Worm (Caenorhabditis elegans) whole organism, L3 larva: ENCODE results near the gene skr-19.
A peak's percentile ranks its signal among the peaks of the same experiment; 100 is the strongest.

Source experiments
- R02D3.7 ChIP-seq: fragments of 150-350 bp; optimal IDR thresholded peaks from 2 replicates; lab custom pipeline; 2014; ENCODE audit warnings: missing biosample characterization, missing genetic modification characterization
- aly-2 ChIP-seq: fragments of 150-350 bp; optimal IDR thresholded peaks from 2 replicates; lab custom pipeline; 2014; ENCODE audit warnings: missing biosample characterization, missing genetic modification characterization
- ceh-16 ChIP-seq: sonication (generic microtip); optimal IDR thresholded peaks from 2 replicates; lab custom pipeline; 2017; ENCODE audit warnings: missing biosample characterization, missing genetic modification characterization
- ceh-82 ChIP-seq: fragments of 150-350 bp; optimal IDR thresholded peaks from 2 replicates; lab custom pipeline; 2014; ENCODE audit warnings: missing biosample characterization, missing genetic modification characterization
- ceh-9 ChIP-seq: sonication (generic microtip); optimal IDR thresholded peaks from 2 replicates; lab custom pipeline; 2018; ENCODE audit warnings: missing biosample characterization, missing genetic modification characterization
- egl-27 ChIP-seq: sonication (generic microtip); optimal IDR thresholded peaks from 4 replicates; lab custom pipeline; 2017; ENCODE audit warnings: missing biosample characterization, missing genetic modification reagents, missing genetic modification characterization
- elt-1 ChIP-seq: fragments of 150-350 bp; optimal IDR thresholded peaks from 2 replicates; lab custom pipeline; 2014; ENCODE audit warnings: missing biosample characterization, missing genetic modification characterization
- eor-1 ChIP-seq, 2 experiments: fragments of 150-350 bp; optimal IDR thresholded peaks; 2 replicates each; lab custom pipeline; 2014 to 2018; ENCODE audit warnings: missing biosample characterization in 2 of 2, missing genetic modification characterization in 2 of 2
- fkh-10 ChIP-seq: sonication (generic microtip); optimal IDR thresholded peaks from 2 replicates; lab custom pipeline; 2017; ENCODE audit warnings: missing biosample characterization, missing genetic modification reagents, missing genetic modification characterization
- hmg-11 ChIP-seq: sonication (generic microtip); optimal IDR thresholded peaks from 2 replicates; lab custom pipeline; 2016; ENCODE audit warnings: missing genetic modification characterization, missing compliant biosample characterization
- lin-15B ChIP-seq: fragments of 150-350 bp; optimal IDR thresholded peaks from 2 replicates; lab custom pipeline; 2014; ENCODE audit warnings: missing biosample characterization, missing genetic modification characterization
- lin-39 ChIP-seq: fragments of 150-350 bp; optimal IDR thresholded peaks from 2 replicates; lab custom pipeline; 2018; ENCODE audit warnings: missing biosample characterization, missing genetic modification reagents, missing genetic modification characterization
- mdl-1 ChIP-seq: fragments of 150-350 bp; optimal IDR thresholded peaks from 2 replicates; lab custom pipeline; 2014; ENCODE audit warnings: missing biosample characterization, missing genetic modification characterization
- nfya-1 ChIP-seq: sonication (generic microtip); optimal IDR thresholded peaks from 2 replicates; lab custom pipeline; 2017; ENCODE audit warnings: missing genetic modification characterization, mild to moderate bottlenecking, missing compliant biosample characterization, antibody characterized with exemption, moderate library complexity; ENCODE audit not compliant: insufficient read depth
- nhr-11 ChIP-seq: fragments of 150-350 bp; optimal IDR thresholded peaks from 2 replicates; lab custom pipeline; 2014; ENCODE audit warnings: missing biosample characterization, missing genetic modification characterization
- nhr-28 ChIP-seq: fragments of 150-350 bp; optimal IDR thresholded peaks from 2 replicates; lab custom pipeline; 2014; ENCODE audit warnings: missing biosample characterization, missing genetic modification characterization
- nhr-43 ChIP-seq: sonication (generic microtip); optimal IDR thresholded peaks from 2 replicates; lab custom pipeline; 2016; ENCODE audit warnings: mild to moderate bottlenecking, missing genetic modification characterization, missing compliant biosample characterization; ENCODE audit not compliant: poor library complexity, severe bottlenecking
- nhr-67 ChIP-seq: fragments of 150-350 bp; optimal IDR thresholded peaks from 2 replicates; lab custom pipeline; 2014; ENCODE audit warnings: missing biosample characterization, missing genetic modification characterization
- nhr-76 ChIP-seq: fragments of 150-350 bp; sonication (generic microtip); optimal IDR thresholded peaks from 5 replicates; lab custom pipeline; 2014; ENCODE audit warnings: missing biosample characterization, missing genetic modification characterization
- snpc-4 ChIP-seq: fragments of 150-350 bp; optimal IDR thresholded peaks from 2 replicates; lab custom pipeline; 2014; ENCODE audit warnings: missing biosample characterization, missing genetic modification characterization
- ztf-11 ChIP-seq: fragments of 150-350 bp; optimal IDR thresholded peaks from 2 replicates; lab custom pipeline; 2014; ENCODE audit warnings: missing biosample characterization, missing genetic modification characterization

The skr-19 gene

DNA sequence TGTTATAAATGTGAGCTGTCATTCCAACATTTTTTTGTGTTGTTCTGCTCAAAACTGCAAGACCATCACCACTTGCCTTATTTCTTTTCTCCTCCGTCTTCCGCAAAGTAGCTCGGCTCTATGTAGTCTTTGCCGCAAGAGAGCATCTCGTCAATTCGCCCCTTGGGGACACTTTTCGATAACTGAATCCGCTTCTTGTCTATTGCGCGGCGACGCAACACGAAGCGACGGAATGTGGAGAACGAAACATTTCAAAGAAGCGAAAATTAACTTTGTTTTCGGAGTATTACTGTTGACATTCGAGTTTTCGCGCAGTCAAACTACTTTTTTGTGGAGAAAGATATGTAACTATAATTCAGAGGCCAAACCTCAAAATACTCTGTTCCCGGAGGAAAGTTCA, 26.4 kb downstream of the skr-19 start:
- TF ChIP-seq lin-39 (tag; lab: Kevin White, UChicago) (peak; percentile 0), egl-27 (no peak), snpc-4 (tag; lab: Kevin White, UChicago) (no peak), nfya-1 (tag; lab: Kevin White, UChicago) (no peak), fkh-10 (peak; percentile 29), lin-15B (tag; lab: Kevin White, UChicago) (no peak)

DNA sequence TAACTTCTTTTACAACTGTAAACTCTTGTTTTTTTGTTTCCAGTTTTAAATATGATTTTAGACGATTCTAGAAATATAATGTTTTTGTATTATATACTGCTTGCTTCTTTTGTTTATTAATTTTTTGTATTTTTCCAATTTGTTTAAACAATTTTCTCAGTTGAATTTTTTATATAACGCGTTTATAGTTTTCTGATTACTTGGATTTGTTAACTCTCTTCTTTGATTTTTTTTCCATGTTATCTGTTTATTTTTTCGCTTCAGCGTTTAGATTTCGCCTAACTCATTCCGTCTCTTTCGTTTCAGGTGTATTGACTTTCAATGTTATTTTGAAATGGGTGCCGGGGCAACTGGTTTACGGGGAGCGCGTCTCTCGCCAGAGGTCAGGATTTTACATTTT, 33.6 kb downstream of the skr-19 start, which contains the start of gene gpa-6:
Gene gpa-6, plus strand, starts transcription at position 301 of the 400 bp plus-strand sequence.
- no peak for TF ChIP-seq ceh-16
- TF ChIP-seq ceh-82, result no peak

DNA sequence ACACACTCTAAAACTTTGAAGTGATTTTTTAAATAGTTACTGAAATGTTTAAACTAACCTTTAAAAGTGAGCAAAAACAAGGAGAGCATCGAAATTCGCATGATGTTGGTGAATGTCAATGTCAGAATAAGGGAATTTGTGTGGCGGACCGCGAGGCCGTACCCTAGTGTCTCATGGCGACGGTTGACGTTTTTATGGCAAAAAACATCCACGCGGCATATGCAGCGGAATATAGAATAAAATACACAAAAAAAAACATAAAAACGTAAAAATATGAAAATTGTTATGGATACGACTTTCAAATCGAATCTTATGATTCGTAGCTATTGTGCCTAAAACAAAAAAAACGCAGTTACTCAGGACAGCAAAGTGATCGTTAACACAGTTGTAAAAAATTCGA, 34.6 kb downstream of the skr-19 start, which contains the start of gene cwp-5:
Gene cwp-5, minus strand, starts transcription at position 101 of the 400 bp plus-strand sequence.
- TF ChIP-seq nhr-11 (tag; lab: Kevin White, UChicago) (no peak), elt-1 (no peak), ceh-82 (no peak), hmg-11 (tag; lab: Kevin White, UChicago) (no peak), snpc-4 (tag; lab: Kevin White, UChicago) (no peak)

DNA sequence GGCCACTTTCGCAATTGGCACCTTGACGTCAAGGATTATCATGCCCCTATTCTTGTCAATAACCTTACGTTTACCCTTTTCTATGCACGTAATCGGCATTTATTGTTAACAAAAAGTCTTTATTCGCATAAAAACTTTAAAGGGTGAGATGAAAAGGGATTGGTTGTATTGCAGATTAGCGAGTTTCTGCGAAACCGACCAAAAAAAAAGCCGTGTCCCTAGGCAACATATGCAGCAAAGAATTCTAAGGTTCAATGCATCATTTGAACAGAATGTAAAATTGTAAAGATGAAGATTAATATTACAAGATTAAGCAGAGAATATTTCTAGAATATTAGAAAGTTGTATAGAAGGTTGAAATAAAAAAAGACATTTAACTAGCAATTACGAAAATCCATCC, 42.5 kb downstream of the skr-19 start:
- TF ChIP-seq R02D3.7 (no peak), nhr-43 (tag; lab: Kevin White, UChicago) (no peak), egl-27 (no peak), nhr-11 (tag; lab: Kevin White, UChicago) (no peak), aly-2 (tag; lab: Kevin White, UChicago) (no peak), nhr-76 (tag; lab: Kevin White, UChicago) (no peak), nfya-1 (tag; lab: Kevin White, UChicago) (no peak), nhr-28 (tag; lab: Kevin White, UChicago) (no peak), mdl-1 (tag; lab: Kevin White, UChicago) (no peak), ceh-16 (no peak)

DNA sequence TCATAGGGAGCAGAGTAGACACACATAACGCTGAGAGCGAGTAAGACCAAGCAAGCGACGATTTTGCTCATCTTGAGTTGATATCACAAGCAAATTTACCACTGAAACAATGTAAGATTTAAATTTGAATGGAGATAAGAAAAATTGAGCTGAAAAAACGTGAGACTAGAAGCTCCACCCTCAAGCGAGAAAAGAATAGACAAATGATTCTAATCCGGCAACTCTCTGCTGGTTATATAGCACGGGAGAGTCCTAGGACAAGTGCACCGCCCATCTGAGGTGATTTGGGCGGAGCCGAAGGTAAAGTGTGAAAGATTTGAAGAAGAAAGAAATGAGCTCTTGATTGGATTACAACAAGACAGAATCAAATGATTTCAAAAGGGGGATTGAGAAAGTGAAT, 46.2 kb downstream of the skr-19 start, which contains the start of gene nlp-3:
Gene nlp-3, minus strand, starts transcription at position 101 of the 400 bp plus-strand sequence.
- TF ChIP-seq R02D3.7, result no peak
- no peak for TF ChIP-seq ceh-9 (tag; lab: Kevin White, UChicago)

DNA sequence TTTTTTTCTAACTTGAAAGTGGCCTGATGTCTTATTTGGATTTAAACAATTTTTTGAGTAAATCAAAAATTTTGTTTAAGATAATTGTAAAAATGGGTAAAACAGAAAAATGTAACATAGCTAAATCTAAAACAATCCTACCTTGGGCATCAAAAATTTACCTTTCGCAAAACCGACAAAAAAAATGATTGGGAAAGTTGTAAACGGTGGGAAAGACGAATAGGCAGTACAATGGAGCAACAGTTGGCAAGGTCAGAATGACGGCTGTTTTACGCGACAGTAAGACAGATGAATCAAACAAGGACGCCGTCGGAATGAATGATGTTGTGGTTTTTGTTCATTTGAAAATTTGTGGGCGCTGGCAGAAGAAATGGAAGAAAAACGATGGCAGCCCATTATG, 50.1 kb downstream of the skr-19 start:
- TF ChIP-seq nhr-28 (tag; lab: Kevin White, UChicago), result no peak
- TF ChIP-seq lin-39 (tag; lab: Kevin White, UChicago), result no peak
- no peak for TF ChIP-seq eor-1 (tag; optimal IDR thresholded peaks at IDR 0.05; lab: Kevin White, UChicago)
- no peak for TF ChIP-seq mdl-1 (tag; lab: Kevin White, UChicago)
- TF ChIP-seq egl-27, result no peak
- no peak for TF ChIP-seq nhr-67
- TF ChIP-seq ztf-11, result no peak
- TF ChIP-seq ceh-16, result no peak
